Worm (Caenorhabditis elegans): ENCODE measurements around the gene C25F9.5.

ce11 chrV:19401429-19401828, 9.2 kb downstream of the C25F9.5 start:
- TF ChIP-seq ceh-82 (tag; optimal IDR thresholded peaks at IDR 0.05) (no peak), ztf-4 (tag; optimal IDR thresholded peaks at IDR 0.05) (no peak), nhr-237 (tag; optimal IDR thresholded peaks at IDR 0.05) (no peak)
